Fruit fly (Drosophila melanogaster) whole organism, embryonic: ENCODE measurements around the gene CG15283.

ENCODE experiments used
- Aef1 ChIP-seq: fragments of 200-800 bp; sonication (Bioruptor generic); IDR thresholded peaks from 3 replicates; pipeline ENCODE4 v1.3.6; 2022; ENCODE audit warnings: missing biosample characterization, missing genetic modification characterization
- CG33557 ChIP-seq: fragments of 200-800 bp; sonication (Bioruptor generic); optimal IDR thresholded peaks from 2 replicates; lab custom pipeline; 2019; ENCODE audit warnings: missing biosample characterization, mild to moderate bottlenecking, missing genetic modification characterization, moderate library complexity
- Rx ChIP-seq: fragments of 200-800 bp; sonication (Bioruptor generic); IDR thresholded peaks from 2 replicates; pipeline ENCODE4 v1.3.6; 2022; ENCODE audit warnings: missing biosample characterization, missing genetic modification characterization
- pum ChIP-seq: fragments of 200-800 bp; sonication (Bioruptor generic); optimal IDR thresholded peaks from 2 replicates; lab custom pipeline; 2016; ENCODE audit warnings: missing biosample characterization, missing genetic modification characterization

- TF ChIP-seq Rx (GFP tag; lab: Robert Waterston, UW) (no peak), Aef1 (GFP tag; lab: Robert Waterston, UW) (no peak), CG33557 (peak; percentile 50), pum (peak; percentile 6)
These were observed 24.3 kb upstream of the CG15283 start for dm6 chr2L:14474987-14475386.
